Worm (Caenorhabditis elegans): ENCODE measurements around the gene ttc-36.

Gene ttc-36

ce11 chrII:10011733-10012132, 18.3 kb upstream of the ttc-36 start:
- TF ChIP-seq nhr-28 (tag; optimal IDR thresholded peaks at IDR 0.05) = no peak
- no peak for TF ChIP-seq hpl-2 (GFP tag; optimal IDR thresholded peaks at IDR 0.05)
- no peak for TF ChIP-seq lir-3 (tag; optimal IDR thresholded peaks at IDR 0.05; ENCODE audit: poor library complexity)
- TF ChIP-seq hlh-17 (GFP tag; optimal IDR thresholded peaks at IDR 0.05; ENCODE audit: borderline replicate concordance) = no peak
- TF ChIP-seq lin-13 (GFP tag; optimal IDR thresholded peaks at IDR 0.05) = no peak
- peak; percentile 52 for TF ChIP-seq blmp-1 (tag; optimal IDR thresholded peaks at IDR 0.05)
- no peak for TF ChIP-seq ztf-11 (tag; optimal IDR thresholded peaks at IDR 0.05)
- TF ChIP-seq mef-2 (tag; optimal IDR thresholded peaks at IDR 0.05) = no peak
- peak in 1 of 6 experiments; percentile 44 for TF ChIP-seq elt-3 (tag; optimal IDR thresholded peaks at IDR 0.05)
- no peak for TF ChIP-seq xbp-1 (tag; optimal IDR thresholded peaks at IDR 0.05)
- no peak for TF ChIP-seq efl-1 (optimal IDR thresholded peaks at IDR 0.05)
- TF ChIP-seq efl-1 (GFP tag; optimal IDR thresholded peaks at IDR 0.05 in 1 of 2) = peak in 1 of 2 experiments; percentile 81
- TF ChIP-seq mab-9 (GFP tag; IDR thresholded peaks at IDR 0.05) = no peak
- no peak for TF ChIP-seq ceh-63 (GFP tag; optimal IDR thresholded peaks at IDR 0.05)
- no peak for TF ChIP-seq sup-37 (GFP tag; optimal IDR thresholded peaks at IDR 0.05)
- no peak for TF ChIP-seq nhr-237 (tag; optimal IDR thresholded peaks at IDR 0.05)
- TF ChIP-seq nhr-19 (GFP tag; conservative IDR thresholded peaks at IDR 0.05) = no peak
- no peak for TF ChIP-seq sptf-1 (tag; optimal IDR thresholded peaks at IDR 0.05)
- TF ChIP-seq lsy-2 (tag; optimal IDR thresholded peaks at IDR 0.05) = no peak
- no peak for TF ChIP-seq egl-27 (tag; optimal IDR thresholded peaks at IDR 0.05)
- TF ChIP-seq C16A3.4 (tag; optimal IDR thresholded peaks at IDR 0.05) = no peak
- TF ChIP-seq nhr-20 (tag; optimal IDR thresholded peaks at IDR 0.05) = peak; percentile 26
- TF ChIP-seq elt-2 (tag; optimal IDR thresholded peaks at IDR 0.05) = no peak
- peak; percentile 4 for TF ChIP-seq snu-23 (GFP tag; optimal IDR thresholded peaks at IDR 0.05)
- TF ChIP-seq F16B12.6 (tag; optimal IDR thresholded peaks at IDR 0.05) = no peak
- TF ChIP-seq unc-86 (tag; optimal IDR thresholded peaks at IDR 0.05) = no peak
- peak; percentile 39 for TF ChIP-seq lin-14 (GFP tag; optimal IDR thresholded peaks at IDR 0.05)
- no peak for TF ChIP-seq skn-1 (tag; optimal IDR thresholded peaks at IDR 0.05)
- TF ChIP-seq irx-1 (tag; optimal IDR thresholded peaks at IDR 0.05) = no peak
- no peak for TF ChIP-seq nhr-77 (tag; optimal IDR thresholded peaks at IDR 0.05)
- peak; percentile 3 for TF ChIP-seq nhr-85 (tag)
- no peak for TF ChIP-seq alr-1 (tag; optimal IDR thresholded peaks at IDR 0.05; ENCODE audit: borderline replicate concordance)
- no peak for TF ChIP-seq ces-1 (GFP tag; optimal IDR thresholded peaks at IDR 0.05)
- TF ChIP-seq efl-3 (GFP tag; optimal IDR thresholded peaks at IDR 0.05) = no peak
- no peak for TF ChIP-seq nhr-47 (tag; optimal IDR thresholded peaks at IDR 0.05)
- TF ChIP-seq ceh-88 (GFP tag; IDR thresholded peaks at IDR 0.05) = no peak
- TF ChIP-seq ceh-8 (GFP tag; optimal IDR thresholded peaks at IDR 0.05) = no peak
- TF ChIP-seq nhr-12 (tag; optimal IDR thresholded peaks at IDR 0.05) = no peak
- TF ChIP-seq nhr-11 (tag; optimal IDR thresholded peaks at IDR 0.05) = no peak
- no peak for TF ChIP-seq tlp-1 (tag; optimal IDR thresholded peaks at IDR 0.05)
- TF ChIP-seq isw-1 (GFP tag; IDR thresholded peaks at IDR 0.05) = no peak
- no peak for TF ChIP-seq C34B4.2 (tag; optimal IDR thresholded peaks at IDR 0.05)
- TF ChIP-seq unc-62 (GFP tag; optimal IDR thresholded peaks at IDR 0.05) = no peak
- no peak for TF ChIP-seq fkh-8 (tag; optimal IDR thresholded peaks at IDR 0.05)
- TF ChIP-seq mdl-1 (tag; optimal IDR thresholded peaks at IDR 0.05) = no peak
- TF ChIP-seq zip-4 (GFP tag; optimal IDR thresholded peaks at IDR 0.05) = no peak
- TF ChIP-seq swsn-7 (tag; optimal IDR thresholded peaks at IDR 0.05) = no peak
